Worm (Caenorhabditis elegans): ENCODE measurements around the gene fbxa-27.

ce11 chrIII:1340240-1340639, 2.5 kb upstream of the fbxa-27 start, which contains the start of gene fbxa-5:
- TF ChIP-seq nhr-28 (tag; optimal IDR thresholded peaks at IDR 0.05) (no peak), irx-1 (tag; optimal IDR thresholded peaks at IDR 0.05) (no peak), elt-3 (tag; optimal IDR thresholded peaks at IDR 0.05) (no peak), isw-1 (GFP tag; IDR thresholded peaks at IDR 0.05) (no peak)

Data from whole organism, L1 larva.